Worm (Caenorhabditis elegans) whole organism, L4 larva: Measurements from ENCODE around the gene T19D12.6.

Experiments
- D1046.2 ChIP-seq: fragments of 200-800 bp; sonication (Bioruptor generic); IDR thresholded peaks from 2 replicates; pipeline ENCODE4 v1.3.6; 2022; ENCODE audit warnings: missing genetic modification characterization, missing compliant biosample characterization
- F10B5.3 ChIP-seq: sonication (generic microtip); optimal IDR thresholded peaks from 2 replicates; lab custom pipeline; 2016; ENCODE audit warnings: mild to moderate bottlenecking, missing genetic modification characterization, missing compliant biosample characterization
- T20F7.1 ChIP-seq: fragments of 200-800 bp; sonication (Bioruptor generic); optimal IDR thresholded peaks from 2 replicates; lab custom pipeline; 2018; ENCODE audit warnings: mild to moderate bottlenecking, missing genetic modification characterization, missing compliant biosample characterization
- T26A8.4 ChIP-seq: fragments of 200-800 bp; sonication (Bioruptor generic); IDR thresholded peaks from 2 replicates; pipeline ENCODE4 v1.3.6; 2022; ENCODE audit warnings: missing genetic modification characterization, missing compliant biosample characterization
- Y5F2A.4 ChIP-seq: fragments of 200-800 bp; sonication (Bioruptor generic); optimal IDR thresholded peaks from 2 replicates; lab custom pipeline; 2018; ENCODE audit warnings: mild to moderate bottlenecking, missing genetic modification characterization, missing compliant biosample characterization
- Y75B8A.6 ChIP-seq: fragments of 200-800 bp; sonication (Bioruptor generic); IDR thresholded peaks from 2 replicates; pipeline ENCODE4 v1.3.6; 2022; ENCODE audit warnings: missing genetic modification reagents, missing genetic modification characterization, missing compliant biosample characterization
- ZK337.2 ChIP-seq: fragments of 200-800 bp; sonication (Bioruptor generic); IDR thresholded peaks from 2 replicates; pipeline ENCODE4 v1.3.6; 2022; ENCODE audit warnings: missing genetic modification reagents, missing genetic modification characterization, missing compliant biosample characterization
- aha-1 ChIP-seq: fragments of 150-350 bp; peaks from one replicate; lab custom pipeline; 2014; ENCODE audit warnings: missing biosample characterization, missing genetic modification characterization
- arid-1 ChIP-seq: fragments of 200-800 bp; sonication (Bioruptor generic); conservative IDR thresholded peaks from 2 replicates; pipeline ENCODE4 v1.3.6; 2022; ENCODE audit warnings: missing genetic modification reagents, missing genetic modification characterization, missing compliant biosample characterization
- attf-4 ChIP-seq: sonication (generic microtip); optimal IDR thresholded peaks from 3 replicates; lab custom pipeline; 2017; ENCODE audit warnings: missing biosample characterization, missing genetic modification characterization
- ceh-20 ChIP-seq: fragments of 200-800 bp; sonication (Bioruptor generic); IDR thresholded peaks from 2 replicates; pipeline ENCODE4 v1.3.6; 2022; ENCODE audit warnings: missing genetic modification reagents, missing genetic modification characterization, missing compliant biosample characterization
- ceh-28 ChIP-seq: fragments of 150-350 bp; optimal IDR thresholded peaks from 2 replicates; lab custom pipeline; 2014; ENCODE audit warnings: missing biosample characterization, missing genetic modification reagents, missing genetic modification characterization
- ceh-82 ChIP-seq: sonication (generic microtip); optimal IDR thresholded peaks from 2 replicates; lab custom pipeline; 2017; ENCODE audit warnings: missing biosample characterization, missing genetic modification characterization
- cey-2 ChIP-seq: sonication (generic microtip); optimal IDR thresholded peaks from 3 replicates; lab custom pipeline; 2017; ENCODE audit warnings: missing genetic modification characterization, mild to moderate bottlenecking, missing compliant biosample characterization, antibody characterized with exemption, borderline replicate concordance; ENCODE audit not compliant: insufficient read depth
- ctbp-1 ChIP-seq: fragments of 200-800 bp; sonication (Bioruptor generic); IDR thresholded peaks from 2 replicates; pipeline ENCODE4 v1.3.6; 2022; ENCODE audit warnings: missing genetic modification reagents, missing genetic modification characterization, missing compliant biosample characterization
- daf-12 ChIP-seq: fragments of 150-350 bp; optimal IDR thresholded peaks from 2 replicates; lab custom pipeline; 2014; ENCODE audit warnings: missing biosample characterization, missing genetic modification reagents, missing genetic modification characterization
- daf-8 ChIP-seq: fragments of 200-800 bp; sonication (Bioruptor generic); IDR thresholded peaks from 2 replicates; pipeline ENCODE4 v1.3.6; 2022; ENCODE audit warnings: missing genetic modification characterization, missing compliant biosample characterization
- dmd-6 ChIP-seq: fragments of 200-800 bp; sonication (Bioruptor generic); IDR thresholded peaks from 2 replicates; pipeline ENCODE4 v1.3.6; 2022; ENCODE audit warnings: missing genetic modification reagents, missing genetic modification characterization, missing compliant biosample characterization
- dmd-8 ChIP-seq: fragments of 200-800 bp; sonication (Bioruptor generic); IDR thresholded peaks from 2 replicates; pipeline ENCODE4 v1.3.6; 2022; ENCODE audit warnings: missing genetic modification characterization, missing compliant biosample characterization
- dpl-1 ChIP-seq: fragments of 150-350 bp; optimal IDR thresholded peaks from 2 replicates; lab custom pipeline; 2014; ENCODE audit warnings: missing biosample characterization, missing genetic modification reagents, missing genetic modification characterization
- egl-27 ChIP-seq: sonication (generic microtip); optimal IDR thresholded peaks from 3 replicates; lab custom pipeline; 2017; ENCODE audit warnings: missing biosample characterization, missing genetic modification reagents, missing genetic modification characterization
- hlh-11 ChIP-seq: fragments of 200-800 bp; sonication (Bioruptor generic); optimal IDR thresholded peaks from 2 replicates; lab custom pipeline; 2018; ENCODE audit warnings: mild to moderate bottlenecking, missing genetic modification characterization, missing compliant biosample characterization
- hlh-30 ChIP-seq: sonication (generic microtip); optimal IDR thresholded peaks from 2 replicates; lab custom pipeline; 2017; ENCODE audit warnings: antibody characterized with exemption, mild to moderate bottlenecking, missing genetic modification characterization, missing compliant biosample characterization; ENCODE audit not compliant: insufficient read depth
- lim-7 ChIP-seq: fragments of 200-800 bp; sonication (Bioruptor generic); IDR thresholded peaks from 2 replicates; pipeline ENCODE4 v1.3.6; 2022; ENCODE audit warnings: missing genetic modification characterization, missing compliant biosample characterization
- lin-1 ChIP-seq: fragments of 200-800 bp; sonication (Bioruptor generic); IDR thresholded peaks from 2 replicates; pipeline ENCODE4 v1.3.6; 2022; ENCODE audit warnings: missing genetic modification reagents, missing genetic modification characterization, missing compliant biosample characterization
- lin-15B ChIP-seq: fragments of 150-350 bp; sonication (generic microtip); optimal IDR thresholded peaks from 3 replicates; lab custom pipeline; 2014; ENCODE audit warnings: missing biosample characterization, missing genetic modification characterization
- mdl-1 ChIP-seq, 2 experiments: fragments of 150-350 bp in 1 of 2; sonication (generic microtip) in 1 of 2; optimal IDR thresholded peaks; 2 replicates each; lab custom pipeline; 2014 to 2017; ENCODE audit warnings: missing biosample characterization in 2 of 2, missing genetic modification characterization in 2 of 2
- mdt-29 ChIP-seq: fragments of 200-800 bp; sonication (Bioruptor generic); IDR thresholded peaks from 2 replicates; pipeline ENCODE4 v1.3.6; 2022; ENCODE audit warnings: missing genetic modification reagents, missing genetic modification characterization, missing compliant biosample characterization
- mxl-3 ChIP-seq: fragments of 200-800 bp; sonication (Bioruptor generic); optimal IDR thresholded peaks from 2 replicates; lab custom pipeline; 2018; ENCODE audit warnings: mild to moderate bottlenecking, missing genetic modification characterization, missing compliant biosample characterization
- nhr-11 ChIP-seq: fragments of 150-350 bp; optimal IDR thresholded peaks from 2 replicates; lab custom pipeline; 2014; ENCODE audit warnings: missing biosample characterization, missing genetic modification characterization
- nhr-25 ChIP-seq: sonication (generic microtip); optimal IDR thresholded peaks from 2 replicates; lab custom pipeline; 2017; ENCODE audit warnings: missing genetic modification characterization, mild to moderate bottlenecking, missing compliant biosample characterization, antibody characterized with exemption, moderate library complexity, borderline replicate concordance; ENCODE audit not compliant: insufficient read depth
- nhr-28 ChIP-seq: fragments of 150-350 bp; optimal IDR thresholded peaks from 2 replicates; lab custom pipeline; 2014; ENCODE audit warnings: missing biosample characterization, missing genetic modification characterization
- nhr-41 ChIP-seq: fragments of 200-800 bp; sonication (Bioruptor generic); IDR thresholded peaks from 2 replicates; pipeline ENCODE4 v1.3.6; 2022; ENCODE audit warnings: missing genetic modification reagents, missing genetic modification characterization, missing compliant biosample characterization
- nhr-6 ChIP-seq: fragments of 150-350 bp; optimal IDR thresholded peaks from 2 replicates; lab custom pipeline; 2014; ENCODE audit warnings: missing biosample characterization, missing genetic modification characterization
- nhr-76 ChIP-seq: fragments of 150-350 bp; optimal IDR thresholded peaks from 2 replicates; lab custom pipeline; 2014; ENCODE audit warnings: missing biosample characterization, missing genetic modification characterization
- pha-4 ChIP-seq, 2 experiments: fragments of 150-350 bp in 1 of 2; fragments of 200-800 bp in 1 of 2; sonication (Bioruptor generic) in 1 of 2; IDR thresholded peaks in 1 of 2; optimal IDR thresholded peaks in 1 of 2; 2 replicates each; pipeline versions ENCODE4 v1.3.6 to Lab custom; 2014 to 2022; ENCODE audit warnings: missing genetic modification characterization in 2 of 2, missing genetic modification reagents in 2 of 2, missing biosample characterization in 1 of 2, missing compliant biosample characterization in 1 of 2
- pqm-1 ChIP-seq: sonication (generic microtip); optimal IDR thresholded peaks from 2 replicates; lab custom pipeline; 2017; ENCODE audit warnings: missing biosample characterization, missing genetic modification characterization
- sdz-12 ChIP-seq: fragments of 200-800 bp; sonication (Bioruptor generic); optimal IDR thresholded peaks from 2 replicates; lab custom pipeline; 2018; ENCODE audit warnings: mild to moderate bottlenecking, missing genetic modification characterization, missing compliant biosample characterization
- set-16 ChIP-seq: fragments of 200-800 bp; sonication (Bioruptor generic); IDR thresholded peaks from 2 replicates; pipeline ENCODE4 v1.3.6; 2022; ENCODE audit warnings: missing genetic modification reagents, missing genetic modification characterization, missing compliant biosample characterization
- skn-1 ChIP-seq: fragments of 150-350 bp; optimal IDR thresholded peaks from 2 replicates; lab custom pipeline; 2014; ENCODE audit warnings: missing biosample characterization, missing genetic modification characterization
- snpc-1.2 ChIP-seq: fragments of 200-800 bp; sonication (Bioruptor generic); IDR thresholded peaks from 2 replicates; pipeline ENCODE4 v1.3.6; 2022; ENCODE audit warnings: missing genetic modification reagents, missing genetic modification characterization, missing compliant biosample characterization
- snpc-4 ChIP-seq: fragments of 150-350 bp; optimal IDR thresholded peaks from 2 replicates; lab custom pipeline; 2014; ENCODE audit warnings: missing biosample characterization, missing genetic modification characterization
- spr-1 ChIP-seq: sonication (generic microtip); optimal IDR thresholded peaks from 2 replicates; lab custom pipeline; 2016; ENCODE audit warnings: mild to moderate bottlenecking, missing genetic modification characterization, missing compliant biosample characterization
- spr-3 ChIP-seq: fragments of 200-800 bp; sonication (Bioruptor generic); optimal IDR thresholded peaks from 2 replicates; lab custom pipeline; 2018; ENCODE audit warnings: mild to moderate bottlenecking, missing genetic modification characterization, missing compliant biosample characterization
- tag-97 ChIP-seq: fragments of 200-800 bp; sonication (Bioruptor generic); IDR thresholded peaks from 2 replicates; pipeline ENCODE4 v1.3.6; 2022; ENCODE audit warnings: missing genetic modification characterization, missing compliant biosample characterization
- unc-39 ChIP-seq: sonication (generic microtip); optimal IDR thresholded peaks from 2 replicates; lab custom pipeline; 2017; ENCODE audit warnings: missing biosample characterization, missing genetic modification characterization
- unc-62 ChIP-seq, 3 experiments: fragments of 150-350 bp in 1 of 3; sonication (generic microtip); optimal IDR thresholded peaks in 2 of 3; peaks in 1 of 3; 1 replicate in 1 of 3; 2 replicates in 2 of 3; lab custom pipeline; 2014 to 2017; ENCODE audit warnings: missing biosample characterization in 3 of 3, missing genetic modification characterization in 3 of 3, missing genetic modification reagents in 3 of 3, missing genotype in 1 of 3
- vab-7 ChIP-seq: fragments of 200-800 bp; sonication (Bioruptor generic); IDR thresholded peaks from 2 replicates; pipeline ENCODE4 v1.3.6; 2022; ENCODE audit warnings: missing genetic modification reagents, missing genetic modification characterization, missing compliant biosample characterization
- zfp-2 ChIP-seq: sonication (generic microtip); optimal IDR thresholded peaks from 2 replicates; lab custom pipeline; 2016; ENCODE audit warnings: mild to moderate bottlenecking, missing genetic modification characterization, missing compliant biosample characterization
- ztf-7 ChIP-seq: fragments of 150-350 bp; optimal IDR thresholded peaks from 2 replicates; lab custom pipeline; 2014; ENCODE audit warnings: missing biosample characterization, missing genetic modification characterization

The T19D12.6 gene

ce11 chrII:6683663-6684285 lies 40.9 kb upstream of the T19D12.6 start, which contains the start of gene gyf-1 (continued):
- TF ChIP-seq unc-62 (GFP tag; optimal IDR thresholded peaks at IDR 0.05 in 1 of 2; lab: Kevin White, UChicago): peak in 1 of 2 experiments; percentile 33
- no peak for TF ChIP-seq unc-62 (tag; optimal IDR thresholded peaks at IDR 0.05; lab: Kevin White, UChicago)
- TF ChIP-seq D1046.2: no peak
- no peak for TF ChIP-seq skn-1 (tag; lab: Kevin White, UChicago)
- no peak for TF ChIP-seq Y75B8A.6 (GFP tag; lab: Robert Waterston, UW)
- TF ChIP-seq nhr-11: peak; percentile 39
- no peak for TF ChIP-seq spr-1 (tag; lab: Kevin White, UChicago)
- no peak for TF ChIP-seq nhr-76
- TF ChIP-seq snpc-4 (tag; lab: Kevin White, UChicago): no peak
- TF ChIP-seq arid-1 (GFP tag; lab: Robert Waterston, UW): no peak
- no peak for TF ChIP-seq egl-27 (tag; lab: Kevin White, UChicago)
- TF ChIP-seq F10B5.3 (tag; lab: Kevin White, UChicago): no peak
- TF ChIP-seq zfp-2 (tag; lab: Kevin White, UChicago): no peak
- no peak for TF ChIP-seq nhr-41
- peak; percentile 69 for TF ChIP-seq hlh-11 (tag; lab: Kevin White, UChicago)
- no peak for TF ChIP-seq T20F7.1 (GFP tag; lab: Kevin White, UChicago)
- TF ChIP-seq lim-7 (GFP tag; lab: Robert Waterston, UW): no peak
- TF ChIP-seq mxl-3 (GFP tag; lab: Kevin White, UChicago): peak; percentile 79
- TF ChIP-seq mdt-29 (GFP tag; lab: Robert Waterston, UW): no peak
- TF ChIP-seq cey-2 (tag; lab: Kevin White, UChicago): no peak
- TF ChIP-seq snpc-1.2 (GFP tag; lab: Robert Waterston, UW): no peak
- peak; percentile 65 for TF ChIP-seq aha-1 (tag; lab: Kevin White, UChicago)
- TF ChIP-seq ceh-20 (GFP tag; lab: Robert Waterston, UW): no peak
- no peak for TF ChIP-seq lin-15B (tag; lab: Kevin White, UChicago)
- no peak for TF ChIP-seq nhr-25 (tag; lab: Kevin White, UChicago)
- no peak for TF ChIP-seq tag-97 (GFP tag; lab: Robert Waterston, UW)
- TF ChIP-seq ctbp-1 (GFP tag; lab: Robert Waterston, UW): 0 out of 2 replicates have a peak, but pooled peaks have one; percentile 34
- TF ChIP-seq daf-8 (GFP tag; lab: Robert Waterston, UW): no peak
- peak; percentile 71 for TF ChIP-seq hlh-30 (tag; lab: Kevin White, UChicago)
- peak; percentile 34; the same call in 1 of the 2 replicates for TF ChIP-seq vab-7 (GFP tag; lab: Robert Waterston, UW)
- no peak for TF ChIP-seq set-16 (GFP tag; lab: Robert Waterston, UW)
- TF ChIP-seq Y5F2A.4 (GFP tag; lab: Kevin White, UChicago): no peak
- peak; percentile 63 for TF ChIP-seq nhr-28 (tag; lab: Kevin White, UChicago)
- no peak for TF ChIP-seq daf-12
- no peak for TF ChIP-seq pha-4 (GFP tag; IDR thresholded peaks at IDR 0.05; lab: Robert Waterston, UW)
- TF ChIP-seq pha-4 (tag; optimal IDR thresholded peaks at IDR 0.05; lab: Kevin White, UChicago): no peak
- TF ChIP-seq T26A8.4: no peak
- no peak for TF ChIP-seq attf-4 (tag; lab: Kevin White, UChicago)
- no peak for TF ChIP-seq ceh-28 (tag; lab: Kevin White, UChicago)
- peak; percentile 29; the same call in 1 of the 2 replicates for TF ChIP-seq dmd-6 (GFP tag; lab: Robert Waterston, UW)
- no peak for TF ChIP-seq unc-39 (tag; lab: Kevin White, UChicago)
- no peak for TF ChIP-seq dmd-8 (GFP tag; lab: Robert Waterston, UW)
- TF ChIP-seq ZK337.2 (GFP tag; lab: Robert Waterston, UW): no peak
- peak; percentile 30 for TF ChIP-seq pqm-1 (tag; lab: Kevin White, UChicago)
- TF ChIP-seq mdl-1 (tag; optimal IDR thresholded peaks at IDR 0.05; lab: Kevin White, UChicago): peak in 1 of 2 experiments; percentile 7
- TF ChIP-seq ztf-7 (tag; lab: Kevin White, UChicago): no peak
- no peak for TF ChIP-seq ceh-82 (tag; lab: Kevin White, UChicago)
- TF ChIP-seq sdz-12 (GFP tag; lab: Kevin White, UChicago): no peak
- TF ChIP-seq nhr-6 (tag; lab: Kevin White, UChicago): peak; percentile 31
- peak; percentile 24 for TF ChIP-seq dpl-1 (GFP tag; lab: Kevin White, UChicago)
- TF ChIP-seq spr-3: no peak
- TF ChIP-seq lin-1: no peak
